Fruit fly (Drosophila melanogaster) whole organism, embryonic: ENCODE data around the gene yps.

Source experiments
- Awh ChIP-seq: fragments of 200-800 bp; sonication (Bioruptor generic); IDR thresholded peaks from 2 replicates; pipeline ENCODE4, ENCODE4 v1.3.6; 2022; ENCODE audit warnings: missing biosample characterization, missing genetic modification characterization
- Blimp-1 ChIP-seq: fragments of 200-800 bp; sonication (Bioruptor generic); optimal IDR thresholded peaks from 3 replicates; lab custom pipeline; 2018; ENCODE audit warnings: missing biosample characterization, missing genetic modification characterization, mild to moderate bottlenecking, moderate library complexity, missing genetic modification reagents
- CG10147 ChIP-seq: fragments of 200-800 bp; sonication (Bioruptor generic); optimal IDR thresholded peaks from 2 replicates; lab custom pipeline; 2019; ENCODE audit warnings: missing biosample characterization, mild to moderate bottlenecking, missing genetic modification characterization, moderate library complexity
- CG10267 ChIP-seq: fragments of 200-800 bp; sonication (Bioruptor generic); optimal IDR thresholded peaks from 2 replicates; lab custom pipeline; 2018; ENCODE audit warnings: missing biosample characterization, mild to moderate bottlenecking, missing genetic modification characterization, moderate library complexity
- CG10274 ChIP-seq: fragments of 200-800 bp; sonication (Bioruptor generic); optimal IDR thresholded peaks from 3 replicates; lab custom pipeline; 2017; ENCODE audit warnings: missing biosample characterization, mild to moderate bottlenecking, missing genetic modification characterization
- CG10979 ChIP-seq: fragments of 200-800 bp; sonication (Bioruptor generic); optimal IDR thresholded peaks from 2 replicates; lab custom pipeline; 2018; ENCODE audit warnings: missing biosample characterization, mild to moderate bottlenecking, missing genetic modification characterization, moderate library complexity
- CG11696 ChIP-seq: fragments of 200-800 bp; sonication (Bioruptor generic); IDR thresholded peaks from 2 replicates; pipeline ENCODE4 v1.3.6; 2022; ENCODE audit warnings: missing biosample characterization, missing genetic modification characterization
- CG15073 ChIP-seq: fragments of 200-800 bp; sonication (Bioruptor generic); optimal IDR thresholded peaks from 2 replicates; lab custom pipeline; 2016; ENCODE audit warnings: missing biosample characterization, missing genetic modification characterization
- CG15479 ChIP-seq: fragments of 200-800 bp; sonication (Bioruptor generic); optimal IDR thresholded peaks from 3 replicates; lab custom pipeline; 2019; ENCODE audit warnings: missing biosample characterization, mild to moderate bottlenecking, missing genetic modification characterization, moderate library complexity
- CG2199 ChIP-seq: fragments of 200-800 bp; sonication (Bioruptor generic); IDR thresholded peaks from 3 replicates; pipeline ENCODE4 v1.3.6; 2022; ENCODE audit warnings: missing biosample characterization, missing genetic modification characterization
- CG2202 ChIP-seq: fragments of 200-800 bp; sonication (Bioruptor generic); optimal IDR thresholded peaks from 2 replicates; lab custom pipeline; 2018; ENCODE audit warnings: missing biosample characterization, mild to moderate bottlenecking, missing genetic modification characterization
- CG2875 ChIP-seq: fragments of 200-800 bp; sonication (Bioruptor generic); optimal IDR thresholded peaks from 2 replicates; lab custom pipeline; 2017; ENCODE audit warnings: missing biosample characterization, mild to moderate bottlenecking, missing genetic modification characterization, missing genetic modification reagents
- CG31441 ChIP-seq: fragments of 200-800 bp; sonication (Bioruptor generic); IDR thresholded peaks from 2 replicates; pipeline ENCODE4 v1.3.6; 2022; ENCODE audit warnings: missing biosample characterization, missing genetic modification characterization
- CG3838 ChIP-seq: fragments of 200-800 bp; sonication (Bioruptor generic); optimal IDR thresholded peaks from 3 replicates; lab custom pipeline; 2016; ENCODE audit warnings: missing biosample characterization, missing genetic modification characterization
- CG4282 ChIP-seq: fragments of 200-800 bp; sonication (Bioruptor generic); optimal IDR thresholded peaks from 2 replicates; lab custom pipeline; 2016; ENCODE audit warnings: missing biosample characterization, missing genetic modification characterization
- CG4404 ChIP-seq: fragments of 200-800 bp; sonication (Bioruptor generic); IDR thresholded peaks from 2 replicates; pipeline ENCODE4 v1.3.6; 2022; ENCODE audit warnings: missing biosample characterization, missing genetic modification characterization
- Doc3 ChIP-seq: fragments of 200-800 bp; sonication (Bioruptor generic); IDR thresholded peaks from 3 replicates; pipeline ENCODE4 v1.3.6; 2022; ENCODE audit warnings: missing biosample characterization, missing genetic modification characterization; ENCODE audit not compliant: partially characterized antibody
- ERR ChIP-seq: fragments of 200-800 bp; sonication (Bioruptor generic); optimal IDR thresholded peaks from 2 replicates; lab custom pipeline; 2016; ENCODE audit warnings: missing biosample characterization, missing genetic modification characterization
- GATAe ChIP-seq: fragments of 200-800 bp; sonication (Bioruptor generic); conservative IDR thresholded peaks from 2 replicates; pipeline ENCODE4 v1.3.6; 2022; ENCODE audit warnings: missing biosample characterization, missing genetic modification characterization
- HHEX ChIP-seq: fragments of 200-800 bp; sonication (Bioruptor generic); optimal IDR thresholded peaks from 3 replicates; lab custom pipeline; 2017; ENCODE audit warnings: missing biosample characterization, mild to moderate bottlenecking, missing genetic modification characterization, missing genetic modification reagents
- Myb ChIP-seq: fragments of 200-800 bp; sonication (Bioruptor generic); optimal IDR thresholded peaks from 2 replicates; lab custom pipeline; 2016; ENCODE audit warnings: missing biosample characterization, missing genetic modification characterization
- Sox100B ChIP-seq: fragments of 200-800 bp; sonication (Bioruptor generic); optimal IDR thresholded peaks from 3 replicates; lab custom pipeline; 2018; ENCODE audit warnings: missing biosample characterization, mild to moderate bottlenecking, missing genetic modification characterization
- Spps ChIP-seq: fragments of 200-800 bp; sonication (Bioruptor generic); optimal IDR thresholded peaks from 2 replicates; lab custom pipeline; 2018; ENCODE audit warnings: missing biosample characterization, mild to moderate bottlenecking, missing genetic modification characterization
- Sry-β ChIP-seq: fragments of 200-800 bp; sonication (Bioruptor generic); optimal IDR thresholded peaks from 2 replicates; lab custom pipeline; 2018; ENCODE audit warnings: missing biosample characterization, mild to moderate bottlenecking, missing genetic modification characterization, moderate library complexity
- Xrp1 ChIP-seq: fragments of 200-800 bp; sonication (Bioruptor generic); IDR thresholded peaks from 2 replicates; pipeline ENCODE4 v1.3.6; 2022; ENCODE audit warnings: missing biosample characterization, missing genetic modification characterization
- az2 ChIP-seq: fragments of 200-800 bp; sonication (Bioruptor generic); optimal IDR thresholded peaks from 3 replicates; lab custom pipeline; 2016; ENCODE audit warnings: missing biosample characterization, missing genetic modification characterization
- bbx ChIP-seq: fragments of 200-800 bp; sonication (Bioruptor generic); IDR thresholded peaks from 2 replicates; pipeline ENCODE4 v1.3.6; 2022; ENCODE audit warnings: missing biosample characterization, missing genetic modification characterization; ENCODE audit not compliant: partially characterized antibody
- bigmax ChIP-seq: fragments of 200-800 bp; sonication (Bioruptor generic); optimal IDR thresholded peaks from 2 replicates; lab custom pipeline; 2018; ENCODE audit warnings: missing biosample characterization, mild to moderate bottlenecking, missing genetic modification characterization
- bowl ChIP-seq: fragments of 200-800 bp; sonication (Bioruptor generic); IDR thresholded peaks from 2 replicates; pipeline ENCODE4 v1.3.6; 2022; ENCODE audit warnings: missing biosample characterization, missing genetic modification characterization
- cad ChIP-seq: fragments of >200 bp; optimal IDR thresholded peaks from 2 replicates; lab custom pipeline; 2017; ENCODE audit warnings: missing biosample characterization, missing genetic modification characterization
- chinmo ChIP-seq: fragments of 200-800 bp; sonication (Bioruptor generic); IDR thresholded peaks from 4 replicates; pipeline ENCODE4 v1.3.6; 2022; ENCODE audit warnings: missing biosample characterization, missing genetic modification characterization; ENCODE audit not compliant: partially characterized antibody
- ci ChIP-seq: fragments of 200-800 bp; sonication (Bioruptor generic); IDR thresholded peaks from 3 replicates; pipeline ENCODE4 v1.3.6; 2022; ENCODE audit warnings: missing biosample characterization, missing genetic modification characterization
- dmrt11E ChIP-seq: fragments of 200-800 bp; sonication (Bioruptor generic); optimal IDR thresholded peaks from 3 replicates; lab custom pipeline; 2018; ENCODE audit warnings: missing biosample characterization, mild to moderate bottlenecking, missing genetic modification characterization, moderate library complexity
- dmrt99B ChIP-seq: fragments of 200-800 bp; sonication (Bioruptor generic); optimal IDR thresholded peaks from 2 replicates; lab custom pipeline; 2018; ENCODE audit warnings: missing biosample characterization, mild to moderate bottlenecking, missing genetic modification characterization, moderate library complexity
- gem ChIP-seq: fragments of 200-800 bp; sonication (Bioruptor generic); optimal IDR thresholded peaks from 2 replicates; lab custom pipeline; 2019; ENCODE audit warnings: missing biosample characterization, mild to moderate bottlenecking, missing genetic modification characterization, moderate library complexity
- grn ChIP-seq: fragments of 200-800 bp; sonication (Bioruptor generic); optimal IDR thresholded peaks from 3 replicates; lab custom pipeline; 2017; ENCODE audit warnings: missing biosample characterization, missing genetic modification characterization
- nerfin-1 ChIP-seq: fragments of 200-800 bp; sonication (Bioruptor generic); optimal IDR thresholded peaks from 3 replicates; lab custom pipeline; 2019; ENCODE audit warnings: missing biosample characterization, mild to moderate bottlenecking, missing genetic modification characterization, moderate library complexity
- org-1 ChIP-seq: fragments of 200-800 bp; sonication (Bioruptor generic); optimal IDR thresholded peaks from 2 replicates; lab custom pipeline; 2017; ENCODE audit warnings: missing biosample characterization, missing genetic modification characterization
- pros ChIP-seq: fragments of 200-800 bp; sonication (Bioruptor generic); optimal IDR thresholded peaks from 3 replicates; lab custom pipeline; 2019; ENCODE audit warnings: missing biosample characterization, mild to moderate bottlenecking, missing genetic modification characterization, moderate library complexity
- salm ChIP-seq: fragments of 200-800 bp; sonication (Bioruptor generic); optimal IDR thresholded peaks from 2 replicates; lab custom pipeline; 2018; ENCODE audit warnings: missing biosample characterization, mild to moderate bottlenecking, missing genetic modification characterization
- sd ChIP-seq: fragments of 200-800 bp; sonication (Bioruptor generic); optimal IDR thresholded peaks from 3 replicates; lab custom pipeline; 2018; ENCODE audit warnings: missing biosample characterization, mild to moderate bottlenecking, missing genetic modification characterization, moderate library complexity
- sens ChIP-seq: fragments of 200-800 bp; sonication (Bioruptor generic); peaks from one replicate; lab custom pipeline; 2016; ENCODE audit warnings: missing biosample characterization, missing genetic modification characterization
- sob ChIP-seq: fragments of 200-800 bp; sonication (Bioruptor generic); IDR thresholded peaks from 2 replicates; pipeline ENCODE4 v1.3.6; 2022; ENCODE audit warnings: missing biosample characterization, missing genetic modification characterization
- sqz ChIP-seq: fragments of 200-800 bp; sonication (Bioruptor generic); optimal IDR thresholded peaks from 3 replicates; lab custom pipeline; 2018; ENCODE audit warnings: missing biosample characterization, mild to moderate bottlenecking, missing genetic modification characterization
- tx ChIP-seq: fragments of 200-800 bp; sonication (Bioruptor generic); optimal IDR thresholded peaks from 2 replicates; lab custom pipeline; 2016; ENCODE audit warnings: missing biosample characterization, missing genetic modification characterization
- vvl ChIP-seq: fragments of 200-800 bp; sonication (Bioruptor generic); IDR thresholded peaks from 2 replicates; pipeline ENCODE4 v1.3.6; 2022; ENCODE audit warnings: missing biosample characterization, missing genetic modification characterization
- zen ChIP-seq: fragments of 200-800 bp; sonication (Bioruptor generic); optimal IDR thresholded peaks from 3 replicates; lab custom pipeline; 2018; ENCODE audit warnings: missing biosample characterization, mild to moderate bottlenecking, missing genetic modification characterization, moderate library complexity
- zfh1 ChIP-seq: fragments of 200-800 bp; sonication (Bioruptor generic); IDR thresholded peaks from 3 replicates; pipeline ENCODE4 v1.3.6; 2022; ENCODE audit warnings: missing biosample characterization, missing genetic modification characterization
- zfh2 ChIP-seq: fragments of 200-800 bp; sonication (Bioruptor generic); optimal IDR thresholded peaks from 2 replicates; lab custom pipeline; 2016; ENCODE audit warnings: missing biosample characterization, missing genetic modification characterization

yps gene

DNA sequence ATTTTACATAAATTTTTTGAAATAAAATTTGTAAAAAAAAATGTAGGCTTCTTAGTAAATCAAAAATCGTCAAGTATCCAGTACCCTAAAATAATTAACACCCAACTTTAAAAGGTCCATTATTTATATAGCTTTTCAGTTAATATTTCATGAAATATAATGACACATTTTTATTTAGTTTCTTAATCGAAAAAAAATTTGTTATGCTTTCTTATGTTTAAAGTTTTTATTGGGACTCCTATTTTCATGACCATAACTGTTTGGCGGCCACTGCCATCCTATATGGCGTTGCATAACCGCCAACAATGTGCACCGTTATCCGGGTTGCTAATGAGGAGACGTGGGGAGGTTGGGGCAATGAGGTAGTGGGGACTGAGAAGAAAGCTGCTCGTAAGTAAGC lies 16.4 kb downstream of the yps start:
- peak; percentile 58 for TF ChIP-seq CG11696 (GFP tag; lab: Robert Waterston, UW)
- peak; percentile 21 for TF ChIP-seq dmrt99B (tag; lab: Kevin White, UChicago)
- TF ChIP-seq sens (GFP tag; lab: Kevin White, UChicago) = peak; percentile 44
- no peak for TF ChIP-seq pros (GFP tag; lab: Kevin White, UChicago)
- TF ChIP-seq CG2875 = no peak
- no peak for TF ChIP-seq org-1 (GFP tag; lab: Kevin White, UChicago)
- TF ChIP-seq CG10267 (tag; lab: Kevin White, UChicago) = peak; percentile 5
- TF ChIP-seq ci (GFP tag; lab: Robert Waterston, UW) = peak; percentile 20; the same call in 1 of the 3 replicates
- no peak for TF ChIP-seq bigmax (GFP tag; lab: Kevin White, UChicago)
- peak; percentile 30 for TF ChIP-seq Blimp-1 (GFP tag; lab: Kevin White, UChicago)
- 0 out of 3 replicates have a peak, but pooled peaks have one; percentile 18 for TF ChIP-seq zfh1
- no peak for TF ChIP-seq salm (tag; lab: Kevin White, UChicago)
- TF ChIP-seq Xrp1 (GFP tag; lab: Robert Waterston, UW) = 0 out of 2 replicates have a peak, but pooled peaks have one; percentile 11
- no peak for TF ChIP-seq grn (GFP tag; lab: Kevin White, UChicago)
- TF ChIP-seq CG10979 (tag; lab: Kevin White, UChicago) = peak; percentile 37

DNA sequence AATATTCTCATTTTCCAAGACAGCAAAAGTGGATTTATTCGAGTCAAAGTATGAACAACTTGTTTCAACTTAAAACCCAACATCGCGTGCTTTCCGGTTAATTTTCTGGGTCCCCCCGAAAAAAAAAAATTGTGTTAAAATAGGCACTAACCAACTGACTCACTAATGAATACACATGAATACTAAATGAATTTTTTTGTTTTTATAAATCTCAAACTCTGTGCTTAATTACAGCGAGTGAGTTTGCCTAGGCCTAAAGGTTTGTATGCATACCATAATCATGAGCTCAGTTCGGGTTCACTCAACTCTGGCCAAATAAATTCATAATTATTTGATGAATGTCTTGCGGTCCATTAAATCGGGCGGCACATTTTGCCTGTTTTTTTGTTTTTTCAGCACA lies 17.6 kb downstream of the yps start:
- TF ChIP-seq sens (GFP tag; lab: Kevin White, UChicago) (peak; percentile 56), sqz (GFP tag; lab: Kevin White, UChicago) (peak; percentile 70), Doc3 (no peak), HHEX (no peak), sd (peak; percentile 43), vvl (GFP tag; lab: Robert Waterston, UW) (peak; percentile 53; the same call in 1 of the 2 replicates), chinmo (GFP tag; lab: Robert Waterston, UW) (0 out of 4 replicates have a peak, but pooled peaks have one; percentile 62), Awh (GFP tag; lab: Robert Waterston, UW) (peak; percentile 52; the same call in 1 of the 2 replicates)

DNA sequence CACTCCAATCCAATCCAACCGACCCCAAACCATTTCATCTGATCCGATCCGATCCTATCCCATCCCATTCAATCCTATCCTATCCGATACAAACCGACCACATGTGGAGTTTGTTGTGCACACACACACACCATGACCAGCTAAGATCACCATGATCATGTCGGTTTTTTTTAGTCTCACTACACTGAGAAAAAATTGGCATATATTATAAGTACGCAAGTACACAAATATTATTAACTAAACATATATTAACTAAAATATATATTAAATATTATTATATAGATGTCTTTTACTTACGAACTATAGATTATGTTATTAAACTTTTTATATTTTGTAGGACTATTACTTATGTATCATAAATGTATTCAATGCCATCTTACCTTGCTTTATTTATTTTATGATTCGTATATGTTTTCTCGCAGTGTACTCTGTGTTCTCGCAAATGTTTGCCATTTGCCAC lies 23.0 kb downstream of the yps start:
- TF ChIP-seq gem = peak; percentile 68
- no peak for TF ChIP-seq CG2199 (GFP tag; lab: Robert Waterston, UW)
- TF ChIP-seq sob (GFP tag; lab: Robert Waterston, UW) = no peak
- TF ChIP-seq zen (tag; lab: Kevin White, UChicago) = peak; percentile 56
- no peak for TF ChIP-seq cad
- TF ChIP-seq CG2202 (tag; lab: Kevin White, UChicago) = peak; percentile 21
- TF ChIP-seq tx (GFP tag; lab: Kevin White, UChicago) = no peak
- no peak for TF ChIP-seq bowl (GFP tag; lab: Robert Waterston, UW)
- TF ChIP-seq az2 = no peak
- no peak for TF ChIP-seq CG4404 (GFP tag; lab: Robert Waterston, UW)
- no peak for TF ChIP-seq CG4282 (GFP tag; lab: Kevin White, UChicago)
- TF ChIP-seq ERR = no peak
- TF ChIP-seq nerfin-1 (tag; lab: Kevin White, UChicago) = no peak
- peak; percentile 77 for TF ChIP-seq dmrt11E (tag; lab: Kevin White, UChicago)
- no peak for TF ChIP-seq CG3838 (GFP tag; lab: Kevin White, UChicago)
- peak; percentile 60 for TF ChIP-seq CG31441 (GFP tag; lab: Robert Waterston, UW)
- no peak for TF ChIP-seq CG15073
- TF ChIP-seq Spps (tag; lab: Kevin White, UChicago) = no peak
- no peak for TF ChIP-seq CG10274
- TF ChIP-seq GATAe (GFP tag; lab: Robert Waterston, UW) = no peak
- TF ChIP-seq bbx = no peak
- no peak for TF ChIP-seq CG10147 (GFP tag; lab: Kevin White, UChicago)
- TF ChIP-seq CG15479 (GFP tag; lab: Kevin White, UChicago) = peak; percentile 38
- no peak for TF ChIP-seq Sry-β (GFP tag; lab: Kevin White, UChicago)
- TF ChIP-seq Myb (GFP tag; lab: Kevin White, UChicago) = no peak
- peak; percentile 50 for TF ChIP-seq Sox100B (GFP tag; lab: Kevin White, UChicago)
- no peak for TF ChIP-seq zfh2
